Worm (Caenorhabditis elegans) whole organism, L1 larva: ENCODE measurements around the gene srbc-62.
"Not testable (repeated sequence)": the region's sequence is repeated elsewhere in the genome, so short reads cannot be mapped to it uniquely, and the experiment has no call there.

Experiments used
- efl-1 ChIP-seq, 4 experiments: fragments of 150-350 bp; optimal IDR thresholded peaks in 3 of 4; peaks in 1 of 4; 1 replicate in 1 of 4; 2 replicates in 3 of 4; lab custom pipeline; 2014; ENCODE audit warnings: missing biosample characterization in 2 of 4, missing genetic modification characterization in 2 of 4, missing genetic modification reagents in 2 of 4
- egl-27 ChIP-seq, 2 experiments: fragments of 150-350 bp in 1 of 2; sonication (generic microtip); optimal IDR thresholded peaks; 3 replicates each; lab custom pipeline; 2017 to 2018; ENCODE audit warnings: missing biosample characterization in 2 of 2, missing genetic modification characterization in 2 of 2, missing genetic modification reagents in 2 of 2
- elt-2 ChIP-seq: sonication (generic microtip); optimal IDR thresholded peaks from 2 replicates; lab custom pipeline; 2016; ENCODE audit warnings: missing genetic modification characterization, mild to moderate bottlenecking, inconsistent platforms, missing compliant biosample characterization, missing genetic modification reagents
- ets-5 ChIP-seq: fragments of 200-800 bp; sonication (Bioruptor generic); IDR thresholded peaks from 2 replicates; pipeline ENCODE4 v1.3.6; 2022; ENCODE audit warnings: missing genetic modification characterization, missing compliant biosample characterization
- jun-1 ChIP-seq: fragments of 150-350 bp; optimal IDR thresholded peaks from 2 replicates; lab custom pipeline; 2014; ENCODE audit warnings: missing biosample characterization, missing genetic modification reagents, missing genetic modification characterization
- lin-14 ChIP-seq: fragments of 200-800 bp; sonication (Bioruptor generic); optimal IDR thresholded peaks from 2 replicates; lab custom pipeline; 2018; ENCODE audit warnings: mild to moderate bottlenecking, missing genetic modification characterization, moderate library complexity, missing compliant biosample characterization
- lin-15B ChIP-seq: fragments of 150-350 bp; sonication (generic microtip); optimal IDR thresholded peaks from 3 replicates; lab custom pipeline; 2014; ENCODE audit warnings: missing biosample characterization, missing genetic modification characterization
- lin-39 ChIP-seq: fragments of 150-350 bp; optimal IDR thresholded peaks from 2 replicates; lab custom pipeline; 2014; ENCODE audit warnings: missing biosample characterization, missing genetic modification reagents, missing genetic modification characterization
- lir-3 ChIP-seq: sonication (generic microtip); optimal IDR thresholded peaks from 2 replicates; lab custom pipeline; 2016; ENCODE audit warnings: mild to moderate bottlenecking, missing genetic modification characterization, moderate library complexity, missing compliant biosample characterization; ENCODE audit not compliant: poor library complexity
- lsy-2 ChIP-seq, 2 experiments: fragments of 150-350 bp; optimal IDR thresholded peaks; 2 replicates each; lab custom pipeline; 2014; ENCODE audit warnings: missing biosample characterization in 2 of 2, missing genetic modification characterization in 2 of 2
- mab-9 ChIP-seq: fragments of 200-800 bp; sonication (Bioruptor generic); IDR thresholded peaks from 2 replicates; pipeline ENCODE4 v1.3.6; 2022; ENCODE audit warnings: missing genetic modification reagents, missing genetic modification characterization, missing compliant biosample characterization
- mef-2 ChIP-seq: fragments of 150-350 bp; optimal IDR thresholded peaks from 2 replicates; lab custom pipeline; 2014; ENCODE audit warnings: missing biosample characterization, missing genetic modification characterization
- nhr-11 ChIP-seq: fragments of 150-350 bp; optimal IDR thresholded peaks from 2 replicates; lab custom pipeline; 2014; ENCODE audit warnings: missing biosample characterization, missing genetic modification characterization
- nhr-28 ChIP-seq: fragments of 150-350 bp; optimal IDR thresholded peaks from 2 replicates; lab custom pipeline; 2014; ENCODE audit warnings: missing biosample characterization, missing genetic modification characterization
- nhr-47 ChIP-seq: sonication (generic microtip); optimal IDR thresholded peaks from 2 replicates; lab custom pipeline; 2016; ENCODE audit warnings: mild to moderate bottlenecking, missing genetic modification characterization, moderate library complexity, missing compliant biosample characterization
- nhr-71 ChIP-seq: sonication (generic microtip); optimal IDR thresholded peaks from 2 replicates; lab custom pipeline; 2016; ENCODE audit warnings: mild to moderate bottlenecking, missing genetic modification characterization, moderate library complexity, missing compliant biosample characterization
- nhr-84 ChIP-seq: sonication (generic microtip); optimal IDR thresholded peaks from 2 replicates; lab custom pipeline; 2017; ENCODE audit warnings: missing biosample characterization, missing genetic modification characterization
- nhr-85 ChIP-seq: sonication (generic microtip); peaks from one replicate; lab custom pipeline; 2016; ENCODE audit warnings: missing genetic modification characterization, inconsistent platforms, missing compliant biosample characterization
- pag-3 ChIP-seq: sonication (generic microtip); optimal IDR thresholded peaks from 2 replicates; lab custom pipeline; 2017; ENCODE audit warnings: missing genetic modification characterization, mild to moderate bottlenecking, missing compliant biosample characterization, antibody characterized with exemption, borderline replicate concordance; ENCODE audit not compliant: insufficient read depth
- pax-3 ChIP-seq: fragments of 200-800 bp; sonication (Bioruptor generic); optimal IDR thresholded peaks from 2 replicates; lab custom pipeline; 2018; ENCODE audit warnings: mild to moderate bottlenecking, missing genetic modification characterization, moderate library complexity, missing compliant biosample characterization
- skn-1 ChIP-seq: fragments of 150-350 bp; optimal IDR thresholded peaks from 2 replicates; lab custom pipeline; 2014; ENCODE audit warnings: missing biosample characterization, missing genetic modification characterization
- snpc-4 ChIP-seq: fragments of 150-350 bp; optimal IDR thresholded peaks from 2 replicates; lab custom pipeline; 2014; ENCODE audit warnings: missing biosample characterization, missing genetic modification characterization
- snu-23 ChIP-seq: sonication (generic microtip); optimal IDR thresholded peaks from 2 replicates; lab custom pipeline; 2016; ENCODE audit warnings: missing genetic modification characterization, missing compliant biosample characterization
- sox-4 ChIP-seq: sonication (generic microtip); optimal IDR thresholded peaks from 2 replicates; lab custom pipeline; 2016; ENCODE audit warnings: missing genetic modification characterization, missing compliant biosample characterization
- tbx-2 ChIP-seq: sonication (generic microtip); optimal IDR thresholded peaks from 2 replicates; lab custom pipeline; 2016; ENCODE audit warnings: missing genetic modification characterization, missing compliant biosample characterization
- tlp-1 ChIP-seq: fragments of 150-350 bp; optimal IDR thresholded peaks from 2 replicates; lab custom pipeline; 2014; ENCODE audit warnings: missing biosample characterization, missing genetic modification characterization
- unc-86 ChIP-seq: sonication (generic microtip); optimal IDR thresholded peaks from 2 replicates; lab custom pipeline; 2016; ENCODE audit warnings: missing genetic modification characterization, missing compliant biosample characterization
- unc-98 ChIP-seq: fragments of 200-800 bp; sonication (Bioruptor generic); IDR thresholded peaks from 2 replicates; pipeline ENCODE4 v1.3.6; 2022; ENCODE audit warnings: missing genetic modification characterization, missing compliant biosample characterization
- vab-15 ChIP-seq: sonication (generic microtip); optimal IDR thresholded peaks from 2 replicates; lab custom pipeline; 2017; ENCODE audit warnings: missing genotype, mild to moderate bottlenecking, missing genetic modification characterization, missing compliant biosample characterization
- zag-1 ChIP-seq: fragments of 150-350 bp; optimal IDR thresholded peaks from 2 replicates; lab custom pipeline; 2014; ENCODE audit warnings: missing biosample characterization, missing genetic modification characterization
- zip-4 ChIP-seq: fragments of 200-800 bp; sonication (Bioruptor generic); optimal IDR thresholded peaks from 2 replicates; lab custom pipeline; 2018; ENCODE audit warnings: mild to moderate bottlenecking, missing genetic modification characterization, moderate library complexity, missing compliant biosample characterization
- ztf-4 ChIP-seq: fragments of 150-350 bp; optimal IDR thresholded peaks from 2 replicates; lab custom pipeline; 2014; ENCODE audit warnings: missing biosample characterization, missing genetic modification characterization

The srbc-62 gene

ce11 chrV:17243016-17243415 is 25.2 kb downstream of the srbc-62 start:
- TF ChIP-seq nhr-28 (tag; lab: Kevin White, UChicago) (no peak), lsy-2 (tag; optimal IDR thresholded peaks at IDR 0.05; lab: Kevin White, UChicago) (no peak), tlp-1 (tag; lab: Kevin White, UChicago) (peak; percentile 48), elt-2 (peak; percentile 79), lin-15B (tag; lab: Kevin White, UChicago) (no peak), tbx-2 (tag; lab: Kevin White, UChicago) (no peak)

ce11 chrV:17245406-17245805 is 27.6 kb downstream of the srbc-62 start, which contains the start of gene clec-242:
TSS of gene clec-242 (minus strand) at chrV:17245506.
- no peak for TF ChIP-seq sox-4 (tag; lab: Kevin White, UChicago)
- no peak for TF ChIP-seq pax-3 (tag; lab: Kevin White, UChicago)
- TF ChIP-seq zip-4: no peak
- no peak for TF ChIP-seq vab-15 (tag; lab: Kevin White, UChicago)
- TF ChIP-seq lin-39 (tag; lab: Kevin White, UChicago): no peak
- no peak for TF ChIP-seq efl-1 (optimal IDR thresholded peaks at IDR 0.05; lab: Kevin White, UChicago)
- TF ChIP-seq efl-1 (GFP tag; optimal IDR thresholded peaks at IDR 0.05 in 1 of 2; lab: Kevin White, UChicago): no peak
- TF ChIP-seq nhr-84 (tag; lab: Kevin White, UChicago): no peak
- TF ChIP-seq snu-23 (GFP tag; lab: Kevin White, UChicago): no peak
- TF ChIP-seq tbx-2 (tag; lab: Kevin White, UChicago): no peak
- TF ChIP-seq unc-98 (GFP tag; lab: Robert Waterston, UW): no peak

ce11 chrV:17248915-17249314 is 31.1 kb downstream of the srbc-62 start, which contains the start of gene clec-243:
TSS of gene clec-243 (minus strand) at chrV:17249015.
- TF ChIP-seq nhr-85 (tag; lab: Kevin White, UChicago): no peak
- TF ChIP-seq mab-9 (GFP tag; lab: Robert Waterston, UW): no peak
- TF ChIP-seq unc-86 (tag; lab: Kevin White, UChicago): no peak
- no peak for TF ChIP-seq egl-27 (tag; optimal IDR thresholded peaks at IDR 0.05; lab: Kevin White, UChicago)
- TF ChIP-seq jun-1 (tag; lab: Kevin White, UChicago): no peak
- no peak for TF ChIP-seq snpc-4 (tag; lab: Kevin White, UChicago)
- TF ChIP-seq mef-2 (tag; lab: Kevin White, UChicago): no peak
- no peak for TF ChIP-seq nhr-71 (tag; lab: Kevin White, UChicago)
- TF ChIP-seq zag-1 (tag; lab: Kevin White, UChicago): no peak
- no peak for TF ChIP-seq nhr-11 (tag; lab: Kevin White, UChicago)
- no peak for TF ChIP-seq ets-5
- no peak for TF ChIP-seq ztf-4 (tag; lab: Kevin White, UChicago)
- no peak for TF ChIP-seq skn-1 (tag; lab: Kevin White, UChicago)
- TF ChIP-seq lin-14 (GFP tag; lab: Kevin White, UChicago): no peak
- no peak for TF ChIP-seq tbx-2 (tag; lab: Kevin White, UChicago)
- TF ChIP-seq lir-3 (tag; lab: Kevin White, UChicago): no peak
- TF ChIP-seq vab-15 (tag; lab: Kevin White, UChicago): no peak
- TF ChIP-seq, all 84 proteins: peak for 0

- TF ChIP-seq nhr-71 (tag; lab: Kevin White, UChicago) (no peak), vab-15 (tag; lab: Kevin White, UChicago) (no peak)
- TF ChIP-seq, all 84 proteins: peak for 0
These were observed 33.7 kb downstream of the srbc-62 start, which contains the start of gene Y61B8A.6 for ce11 chrV:17251364-17251961. TSS of gene Y61B8A.6 (plus strand) at chrV:17251911.

ce11 chrV:17255028-17255427 is 37.2 kb downstream of the srbc-62 start, which contains the start of gene srh-116:
TSS of gene srh-116 (minus strand) at chrV:17255128.
- not testable (repeated sequence) for TF ChIP-seq nhr-47 (tag; lab: Kevin White, UChicago); snu-23 (GFP tag; lab: Kevin White, UChicago); pag-3 (tag; lab: Kevin White, UChicago)
- TF ChIP-seq, all 84 proteins: peak for 0; not testable (repeated sequence) for 84
